Worm (Caenorhabditis elegans) whole organism, L2 larva: Measurements from ENCODE around the gene Y6E2A.1.

Source experiments
- R02D3.7 ChIP-seq: fragments of 150-350 bp; optimal IDR thresholded peaks from 2 replicates; lab custom pipeline; 2014; ENCODE audit warnings: missing biosample characterization, missing genetic modification characterization
- ama-1 ChIP-seq: fragments of 150-350 bp; optimal IDR thresholded peaks from 2 replicates; lab custom pipeline; 2018; ENCODE audit warnings: inconsistent platforms
- ceh-16 ChIP-seq: fragments of 150-350 bp; optimal IDR thresholded peaks from 2 replicates; lab custom pipeline; 2014; ENCODE audit warnings: missing biosample characterization, missing genetic modification characterization
- lin-13 ChIP-seq: fragments of 150-350 bp; optimal IDR thresholded peaks from 2 replicates; lab custom pipeline; 2014; ENCODE audit warnings: missing biosample characterization, missing genetic modification reagents, missing genetic modification characterization
- nhr-11 ChIP-seq: fragments of 150-350 bp; optimal IDR thresholded peaks from 2 replicates; lab custom pipeline; 2014; ENCODE audit warnings: missing biosample characterization, missing genetic modification characterization
- nhr-237 ChIP-seq: fragments of 150-350 bp; optimal IDR thresholded peaks from 2 replicates; lab custom pipeline; 2014; ENCODE audit warnings: missing biosample characterization, missing genetic modification characterization
- nhr-25 ChIP-seq: fragments of 150-350 bp; sonication (generic microtip); optimal IDR thresholded peaks from 3 replicates; lab custom pipeline; 2014; ENCODE audit warnings: missing biosample characterization, missing genetic modification characterization
- nhr-6 ChIP-seq: fragments of 150-350 bp; optimal IDR thresholded peaks from 2 replicates; lab custom pipeline; 2014; ENCODE audit warnings: missing biosample characterization, missing genetic modification characterization
- peb-1 ChIP-seq: fragments of 150-350 bp; optimal IDR thresholded peaks from 2 replicates; lab custom pipeline; 2014; ENCODE audit warnings: missing biosample characterization, missing genetic modification characterization
- snpc-4 ChIP-seq: fragments of 150-350 bp; optimal IDR thresholded peaks from 2 replicates; lab custom pipeline; 2014; ENCODE audit warnings: missing biosample characterization, missing genetic modification characterization
- ztf-11 ChIP-seq: sonication (generic microtip); optimal IDR thresholded peaks from 2 replicates; lab custom pipeline; 2017; ENCODE audit warnings: missing biosample characterization, missing genetic modification characterization
- ztf-4 ChIP-seq: fragments of 150-350 bp; optimal IDR thresholded peaks from 2 replicates; lab custom pipeline; 2014; ENCODE audit warnings: missing biosample characterization, missing genetic modification characterization

DNA sequence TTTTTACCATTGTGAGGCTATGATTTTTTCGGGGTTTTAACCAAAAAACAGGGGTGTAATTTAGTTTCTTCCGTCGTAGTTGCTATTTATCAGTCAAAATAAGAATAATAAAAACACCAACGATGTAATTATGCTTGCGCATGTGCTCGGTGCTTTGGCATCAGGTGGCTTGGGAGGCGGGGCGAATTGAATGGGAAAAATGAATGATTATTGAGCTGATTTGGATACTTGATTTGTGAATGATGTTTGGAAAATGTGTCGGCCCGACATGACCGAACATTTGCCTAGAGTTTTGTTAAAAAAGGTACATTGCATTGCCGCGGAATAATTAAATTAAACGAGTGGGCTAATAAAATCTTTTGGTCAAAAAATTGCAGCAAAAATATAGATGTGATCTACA, 21.9 kb upstream of the Y6E2A.1 start, which contains the start of gene str-38:
- TF ChIP-seq nhr-237 (no peak), nhr-25 (tag; lab: Kevin White, UChicago) (no peak), peb-1 (tag; lab: Kevin White, UChicago) (no peak), ztf-4 (tag; lab: Kevin White, UChicago) (no peak), nhr-11 (no peak), ztf-11 (no peak), snpc-4 (no peak), R02D3.7 (tag; lab: Kevin White, UChicago) (no peak), lin-13 (GFP tag; lab: Kevin White, UChicago) (no peak), ama-1 (lab: Kevin White, UChicago) (no peak), nhr-6 (tag; lab: Kevin White, UChicago) (no peak), ceh-16 (tag; lab: Kevin White, UChicago) (no peak)
